Worm (Caenorhabditis elegans) whole organism, L3 larva: ENCODE results near the gene nud-1.

Experiments
- lin-39 ChIP-seq: fragments of 150-350 bp; optimal IDR thresholded peaks from 2 replicates; lab custom pipeline; 2018; ENCODE audit warnings: missing biosample characterization, missing genetic modification reagents, missing genetic modification characterization
- nhr-67 ChIP-seq: fragments of 150-350 bp; optimal IDR thresholded peaks from 2 replicates; lab custom pipeline; 2014; ENCODE audit warnings: missing biosample characterization, missing genetic modification characterization
- pha-4 ChIP-seq: fragments of 150-350 bp; optimal IDR thresholded peaks from 2 replicates; lab custom pipeline; 2014; ENCODE audit warnings: missing biosample characterization, missing genetic modification reagents, missing genetic modification characterization
- pqm-1 ChIP-seq: fragments of 150-350 bp; optimal IDR thresholded peaks from 2 replicates; lab custom pipeline; 2017; ENCODE audit warnings: missing biosample characterization, missing genetic modification characterization, inconsistent platforms
- ztf-11 ChIP-seq: fragments of 150-350 bp; optimal IDR thresholded peaks from 2 replicates; lab custom pipeline; 2014; ENCODE audit warnings: missing biosample characterization, missing genetic modification characterization

ce11 chrIII:13328911-13329310 is 12.4 kb upstream of the nud-1 start:
- TF ChIP-seq lin-39: no peak
- no peak for TF ChIP-seq pqm-1 (tag; lab: Kevin White, UChicago)
- TF ChIP-seq pha-4 (tag; lab: Kevin White, UChicago): no peak
- no peak for TF ChIP-seq ztf-11 (tag; lab: Kevin White, UChicago)
- TF ChIP-seq nhr-67 (tag; lab: Kevin White, UChicago): no peak
